Worm (Caenorhabditis elegans) whole organism, L3 larva: ENCODE measurements around the gene C33F10.8.

ENCODE experiments used
- R02D3.7 ChIP-seq: fragments of 150-350 bp; optimal IDR thresholded peaks from 2 replicates; lab custom pipeline; 2014; ENCODE audit warnings: missing biosample characterization, missing genetic modification characterization
- ZK546.5 ChIP-seq: sonication (generic microtip); optimal IDR thresholded peaks from 2 replicates; lab custom pipeline; 2017; ENCODE audit warnings: missing biosample characterization, missing genetic modification characterization
- aly-2 ChIP-seq: fragments of 150-350 bp; optimal IDR thresholded peaks from 2 replicates; lab custom pipeline; 2014; ENCODE audit warnings: missing biosample characterization, missing genetic modification characterization
- ama-1 ChIP-seq: fragments of 150-350 bp; optimal IDR thresholded peaks from 2 replicates; lab custom pipeline; 2018
- ceh-16 ChIP-seq: sonication (generic microtip); optimal IDR thresholded peaks from 2 replicates; lab custom pipeline; 2017; ENCODE audit warnings: missing biosample characterization, missing genetic modification characterization
- ceh-28 ChIP-seq: fragments of 150-350 bp; optimal IDR thresholded peaks from 2 replicates; lab custom pipeline; 2014; ENCODE audit warnings: missing biosample characterization, missing genetic modification reagents, missing genetic modification characterization
- ceh-82 ChIP-seq: fragments of 150-350 bp; optimal IDR thresholded peaks from 2 replicates; lab custom pipeline; 2014; ENCODE audit warnings: missing biosample characterization, missing genetic modification characterization
- ceh-9 ChIP-seq: sonication (generic microtip); optimal IDR thresholded peaks from 2 replicates; lab custom pipeline; 2018; ENCODE audit warnings: missing biosample characterization, missing genetic modification characterization
- daf-12 ChIP-seq: fragments of 150-350 bp; optimal IDR thresholded peaks from 2 replicates; lab custom pipeline; 2014; ENCODE audit warnings: missing biosample characterization, missing genetic modification reagents, missing genetic modification characterization
- egl-27 ChIP-seq: sonication (generic microtip); optimal IDR thresholded peaks from 4 replicates; lab custom pipeline; 2017; ENCODE audit warnings: missing biosample characterization, missing genetic modification reagents, missing genetic modification characterization
- egl-5 ChIP-seq: fragments of 150-350 bp; optimal IDR thresholded peaks from 2 replicates; lab custom pipeline; 2017; ENCODE audit warnings: missing biosample characterization, missing genetic modification reagents, missing genetic modification characterization, inconsistent platforms
- elt-1 ChIP-seq: fragments of 150-350 bp; optimal IDR thresholded peaks from 2 replicates; lab custom pipeline; 2014; ENCODE audit warnings: missing biosample characterization, missing genetic modification characterization
- elt-2 ChIP-seq: sonication (generic microtip); optimal IDR thresholded peaks from 2 replicates; lab custom pipeline; 2016; ENCODE audit warnings: missing genetic modification reagents, mild to moderate bottlenecking, missing genetic modification characterization, missing compliant biosample characterization
- elt-3 ChIP-seq, 3 experiments: fragments of 150-350 bp in 1 of 3; sonication (generic microtip) in 2 of 3; optimal IDR thresholded peaks; 2 replicates in 2 of 3; 4 replicates in 1 of 3; lab custom pipeline; 2014 to 2017; ENCODE audit warnings: missing biosample characterization in 3 of 3, missing genetic modification characterization in 3 of 3
- eor-1 ChIP-seq, 2 experiments: fragments of 150-350 bp; optimal IDR thresholded peaks; 2 replicates each; lab custom pipeline; 2014 to 2018; ENCODE audit warnings: missing biosample characterization in 2 of 2, missing genetic modification characterization in 2 of 2
- fkh-10 ChIP-seq: sonication (generic microtip); optimal IDR thresholded peaks from 2 replicates; lab custom pipeline; 2017; ENCODE audit warnings: missing biosample characterization, missing genetic modification reagents, missing genetic modification characterization
- fkh-2 ChIP-seq: fragments of 150-350 bp; optimal IDR thresholded peaks from 2 replicates; lab custom pipeline; 2014; ENCODE audit warnings: missing biosample characterization, missing genetic modification reagents, missing genetic modification characterization
- fos-1 ChIP-seq: fragments of 150-350 bp; optimal IDR thresholded peaks from 2 replicates; lab custom pipeline; 2014; ENCODE audit warnings: missing biosample characterization, missing genetic modification characterization
- hmg-11 ChIP-seq: sonication (generic microtip); optimal IDR thresholded peaks from 2 replicates; lab custom pipeline; 2016; ENCODE audit warnings: missing genetic modification characterization, missing compliant biosample characterization
- jun-1 ChIP-seq: fragments of 150-350 bp; optimal IDR thresholded peaks from 2 replicates; lab custom pipeline; 2014; ENCODE audit warnings: missing biosample characterization, missing genetic modification reagents, missing genetic modification characterization
- lin-15B ChIP-seq: fragments of 150-350 bp; optimal IDR thresholded peaks from 2 replicates; lab custom pipeline; 2014; ENCODE audit warnings: missing biosample characterization, missing genetic modification characterization
- lin-39 ChIP-seq: fragments of 150-350 bp; optimal IDR thresholded peaks from 2 replicates; lab custom pipeline; 2018; ENCODE audit warnings: missing biosample characterization, missing genetic modification reagents, missing genetic modification characterization
- lsy-12 ChIP-seq: sonication (generic microtip); optimal IDR thresholded peaks from 2 replicates; lab custom pipeline; 2016; ENCODE audit warnings: mild to moderate bottlenecking, missing genetic modification characterization, missing compliant biosample characterization
- mdl-1 ChIP-seq: fragments of 150-350 bp; optimal IDR thresholded peaks from 2 replicates; lab custom pipeline; 2014; ENCODE audit warnings: missing biosample characterization, missing genetic modification characterization
- mml-1 ChIP-seq: fragments of 150-350 bp; sonication (generic microtip); optimal IDR thresholded peaks from 3 replicates; lab custom pipeline; 2014; ENCODE audit warnings: missing biosample characterization, missing genetic modification characterization
- nfya-1 ChIP-seq: sonication (generic microtip); optimal IDR thresholded peaks from 2 replicates; lab custom pipeline; 2017; ENCODE audit warnings: missing genetic modification characterization, mild to moderate bottlenecking, missing compliant biosample characterization, antibody characterized with exemption, moderate library complexity; ENCODE audit not compliant: insufficient read depth
- nhr-11 ChIP-seq: fragments of 150-350 bp; optimal IDR thresholded peaks from 2 replicates; lab custom pipeline; 2014; ENCODE audit warnings: missing biosample characterization, missing genetic modification characterization
- nhr-12 ChIP-seq: fragments of 150-350 bp; optimal IDR thresholded peaks from 2 replicates; lab custom pipeline; 2014; ENCODE audit warnings: missing biosample characterization, missing genetic modification characterization
- nhr-23 ChIP-seq: fragments of 150-350 bp; optimal IDR thresholded peaks from 2 replicates; lab custom pipeline; 2014; ENCODE audit warnings: missing biosample characterization, missing genetic modification reagents, missing genetic modification characterization
- nhr-237 ChIP-seq: fragments of 150-350 bp; optimal IDR thresholded peaks from 2 replicates; lab custom pipeline; 2014; ENCODE audit warnings: missing biosample characterization, missing genetic modification characterization
- nhr-25 ChIP-seq: sonication (generic microtip); optimal IDR thresholded peaks from 2 replicates; lab custom pipeline; 2017; ENCODE audit warnings: missing biosample characterization, missing genetic modification characterization
- nhr-28 ChIP-seq: fragments of 150-350 bp; optimal IDR thresholded peaks from 2 replicates; lab custom pipeline; 2014; ENCODE audit warnings: missing biosample characterization, missing genetic modification characterization
- nhr-43 ChIP-seq: sonication (generic microtip); optimal IDR thresholded peaks from 2 replicates; lab custom pipeline; 2016; ENCODE audit warnings: mild to moderate bottlenecking, missing genetic modification characterization, missing compliant biosample characterization; ENCODE audit not compliant: poor library complexity, severe bottlenecking
- nhr-67 ChIP-seq: fragments of 150-350 bp; optimal IDR thresholded peaks from 2 replicates; lab custom pipeline; 2014; ENCODE audit warnings: missing biosample characterization, missing genetic modification characterization
- nhr-76 ChIP-seq: fragments of 150-350 bp; sonication (generic microtip); optimal IDR thresholded peaks from 5 replicates; lab custom pipeline; 2014; ENCODE audit warnings: missing biosample characterization, missing genetic modification characterization
- nhr-77 ChIP-seq: fragments of 150-350 bp; optimal IDR thresholded peaks from 2 replicates; lab custom pipeline; 2014; ENCODE audit warnings: missing biosample characterization, missing genetic modification characterization
- pha-4 ChIP-seq: fragments of 150-350 bp; optimal IDR thresholded peaks from 2 replicates; lab custom pipeline; 2014; ENCODE audit warnings: missing biosample characterization, missing genetic modification reagents, missing genetic modification characterization
- pqm-1 ChIP-seq: fragments of 150-350 bp; optimal IDR thresholded peaks from 2 replicates; lab custom pipeline; 2017; ENCODE audit warnings: missing biosample characterization, missing genetic modification characterization, inconsistent platforms
- sea-2 ChIP-seq: fragments of 150-350 bp; sonication (generic microtip); optimal IDR thresholded peaks from 4 replicates; lab custom pipeline; 2014; ENCODE audit warnings: missing biosample characterization, missing genetic modification reagents, missing genetic modification characterization
- skn-1 ChIP-seq: fragments of 150-350 bp; optimal IDR thresholded peaks from 2 replicates; lab custom pipeline; 2014; ENCODE audit warnings: missing biosample characterization, missing genetic modification characterization
- snpc-4 ChIP-seq: fragments of 150-350 bp; optimal IDR thresholded peaks from 2 replicates; lab custom pipeline; 2014; ENCODE audit warnings: missing biosample characterization, missing genetic modification characterization
- tbx-2 ChIP-seq: sonication (generic microtip); optimal IDR thresholded peaks from 2 replicates; lab custom pipeline; 2016; ENCODE audit warnings: mild to moderate bottlenecking, missing genetic modification characterization, missing compliant biosample characterization
- unc-39 ChIP-seq: sonication (generic microtip); optimal IDR thresholded peaks from 4 replicates; lab custom pipeline; 2017; ENCODE audit warnings: missing biosample characterization, missing genetic modification characterization
- unc-62 ChIP-seq: fragments of 150-350 bp; sonication (generic microtip); optimal IDR thresholded peaks from 4 replicates; lab custom pipeline; 2014; ENCODE audit warnings: missing biosample characterization, missing genetic modification reagents, missing genetic modification characterization
- zag-1 ChIP-seq: fragments of 150-350 bp; optimal IDR thresholded peaks from 2 replicates; lab custom pipeline; 2014; ENCODE audit warnings: missing biosample characterization, missing genetic modification characterization
- ztf-11 ChIP-seq: fragments of 150-350 bp; optimal IDR thresholded peaks from 2 replicates; lab custom pipeline; 2014; ENCODE audit warnings: missing biosample characterization, missing genetic modification characterization
- ztf-4 ChIP-seq: fragments of 150-350 bp; optimal IDR thresholded peaks from 2 replicates; lab custom pipeline; 2014; ENCODE audit warnings: missing biosample characterization, missing genetic modification characterization

The C33F10.8 gene

DNA sequence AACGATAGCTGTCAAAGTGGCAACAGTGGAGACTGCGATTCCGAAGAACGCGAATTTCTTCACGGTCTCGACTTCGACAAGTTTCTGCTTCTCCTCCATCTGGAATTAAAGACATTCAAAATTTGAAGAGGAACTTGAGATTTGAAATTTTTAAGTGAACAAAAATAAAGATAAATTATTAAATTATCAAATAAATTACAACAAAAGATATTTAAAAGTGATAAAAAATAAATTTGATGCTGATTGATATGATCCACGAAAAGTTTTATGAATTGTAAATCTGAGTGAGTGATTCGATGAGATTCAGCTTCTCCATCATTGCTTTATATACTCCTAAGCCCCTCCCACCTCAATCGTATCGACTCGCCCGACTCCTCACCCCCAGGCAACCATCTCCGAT lies 42.4 kb upstream of the C33F10.8 start, which contains the start of gene col-17:
Gene col-17 (minus strand): TSS at position 101 of the 400 bp plus-strand sequence.
- TF ChIP-seq ztf-4 (tag; lab: Kevin White, UChicago) (no peak), unc-39 (tag; lab: Kevin White, UChicago) (no peak), elt-2 (tag; lab: Kevin White, UChicago) (no peak), tbx-2 (no peak), eor-1 (tag; optimal IDR thresholded peaks at IDR 0.05; lab: Kevin White, UChicago) (no peak), egl-5 (tag; lab: Kevin White, UChicago) (no peak)

DNA sequence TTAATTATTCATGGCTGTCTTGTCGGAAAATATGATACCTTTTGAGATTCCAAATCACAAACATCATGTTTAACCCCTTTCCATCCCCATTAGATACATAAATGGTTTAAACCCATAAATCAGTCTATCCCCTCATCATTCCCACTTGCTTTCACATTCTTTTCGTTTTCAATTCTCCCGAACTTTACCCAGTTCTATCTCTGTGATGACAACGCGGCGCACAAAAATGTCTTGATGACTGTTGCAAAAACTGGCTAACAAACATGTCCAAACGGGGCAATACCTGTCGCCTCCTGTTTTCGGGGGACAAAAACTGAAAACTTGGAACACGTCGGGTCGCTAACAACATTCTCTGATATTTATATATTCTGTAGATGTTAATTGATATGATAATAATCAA lies 41.0 kb upstream of the C33F10.8 start:
- TF ChIP-seq ceh-82 (tag; lab: Kevin White, UChicago): no peak
- TF ChIP-seq pqm-1 (tag; lab: Kevin White, UChicago): no peak
- TF ChIP-seq egl-27 (tag; lab: Kevin White, UChicago): no peak
- no peak for TF ChIP-seq ztf-11 (tag; lab: Kevin White, UChicago)
- no peak for TF ChIP-seq nhr-76
- TF ChIP-seq pha-4 (tag; lab: Kevin White, UChicago): no peak
- TF ChIP-seq unc-39 (tag; lab: Kevin White, UChicago): no peak
- no peak for TF ChIP-seq egl-5 (tag; lab: Kevin White, UChicago)
- TF ChIP-seq ZK546.5 (tag; lab: Kevin White, UChicago): no peak
- TF ChIP-seq sea-2 (GFP tag; lab: Kevin White, UChicago): no peak
- TF ChIP-seq lin-15B (tag; lab: Kevin White, UChicago): no peak
- no peak for TF ChIP-seq nhr-237 (tag; lab: Kevin White, UChicago)
- no peak for TF ChIP-seq nhr-11 (tag; lab: Kevin White, UChicago)
- no peak for TF ChIP-seq mdl-1 (tag; lab: Kevin White, UChicago)
- TF ChIP-seq fos-1 (tag; lab: Kevin White, UChicago): no peak
- peak; percentile 16 for TF ChIP-seq nhr-77
- TF ChIP-seq ama-1 (lab: Kevin White, UChicago): peak; percentile 91
- TF ChIP-seq nhr-23 (tag; lab: Kevin White, UChicago): peak; percentile 64
- TF ChIP-seq lin-39 (tag; lab: Kevin White, UChicago): no peak
- TF ChIP-seq fkh-2 (tag; lab: Kevin White, UChicago): no peak
- TF ChIP-seq unc-62 (GFP tag; lab: Kevin White, UChicago): peak; percentile 50
- no peak for TF ChIP-seq lsy-12
- TF ChIP-seq eor-1 (tag; optimal IDR thresholded peaks at IDR 0.05; lab: Kevin White, UChicago): no peak
- peak; percentile 74 for TF ChIP-seq nhr-43
- TF ChIP-seq tbx-2: no peak
- no peak for TF ChIP-seq ceh-9 (tag; lab: Kevin White, UChicago)
- TF ChIP-seq aly-2 (tag; lab: Kevin White, UChicago): no peak
- no peak for TF ChIP-seq elt-1 (tag; lab: Kevin White, UChicago)
- TF ChIP-seq ceh-16: no peak
- TF ChIP-seq mml-1 (tag; lab: Kevin White, UChicago): no peak
- TF ChIP-seq R02D3.7 (tag; lab: Kevin White, UChicago): peak; percentile 28
- no peak for TF ChIP-seq fkh-10 (GFP tag; lab: Kevin White, UChicago)
- TF ChIP-seq nhr-25 (tag; lab: Kevin White, UChicago): peak; percentile 78
- TF ChIP-seq nhr-67: no peak
- TF ChIP-seq jun-1: no peak
- no peak for TF ChIP-seq nhr-28 (tag; lab: Kevin White, UChicago)
- TF ChIP-seq snpc-4 (tag; lab: Kevin White, UChicago): no peak
- TF ChIP-seq elt-3 (tag; optimal IDR thresholded peaks at IDR 0.05; lab: Kevin White, UChicago): peak in 1 of 3 experiments; percentile 73
- TF ChIP-seq hmg-11: no peak
- no peak for TF ChIP-seq zag-1 (tag; lab: Kevin White, UChicago)
- TF ChIP-seq elt-2 (tag; lab: Kevin White, UChicago): no peak
- TF ChIP-seq skn-1: no peak
- TF ChIP-seq nfya-1: peak; percentile 25
- TF ChIP-seq daf-12 (tag; lab: Kevin White, UChicago): no peak
- no peak for TF ChIP-seq ceh-28 (tag; lab: Kevin White, UChicago)
- TF ChIP-seq ztf-4 (tag; lab: Kevin White, UChicago): no peak
- TF ChIP-seq nhr-12 (tag; lab: Kevin White, UChicago): no peak
